Worm (Caenorhabditis elegans) whole organism, late embryonic: Measurements from ENCODE around the gene ZK616.2.
"Not testable (repeated sequence)": the region's sequence is repeated elsewhere in the genome, so short reads cannot be mapped to it uniquely, and the experiment has no call there.

Experiments
- C38D4.7 ChIP-seq: fragments of 200-800 bp; sonication (Bioruptor generic); optimal IDR thresholded peaks from 2 replicates; lab custom pipeline; 2018; ENCODE audit warnings: mild to moderate bottlenecking, missing genetic modification characterization, moderate library complexity, missing compliant biosample characterization
- F13H6.1 ChIP-seq: sonication (generic microtip); optimal IDR thresholded peaks from 2 replicates; lab custom pipeline; 2016; ENCODE audit warnings: missing genetic modification characterization, missing compliant biosample characterization
- K09A11.1 ChIP-seq: sonication (generic microtip); optimal IDR thresholded peaks from 2 replicates; lab custom pipeline; 2017; ENCODE audit warnings: antibody characterized with exemption, mild to moderate bottlenecking, missing genetic modification characterization, missing compliant biosample characterization; ENCODE audit not compliant: insufficient read depth
- T23F11.4 ChIP-seq: fragments of 200-800 bp; sonication (Bioruptor generic); optimal IDR thresholded peaks from 2 replicates; lab custom pipeline; 2018; ENCODE audit warnings: mild to moderate bottlenecking, missing genetic modification characterization, missing compliant biosample characterization
- Y22D7AL.16 ChIP-seq: sonication (generic microtip); optimal IDR thresholded peaks from 2 replicates; lab custom pipeline; 2016; ENCODE audit warnings: missing genetic modification characterization, missing compliant biosample characterization
- ceh-18 ChIP-seq: sonication (generic microtip); optimal IDR thresholded peaks from 2 replicates; lab custom pipeline; 2016; ENCODE audit warnings: missing genetic modification characterization, missing compliant biosample characterization
- ceh-2 ChIP-seq: sonication (generic microtip); optimal IDR thresholded peaks from 2 replicates; lab custom pipeline; 2016; ENCODE audit warnings: missing genotype, missing genetic modification characterization, missing compliant biosample characterization
- ceh-24 ChIP-seq: sonication (generic microtip); optimal IDR thresholded peaks from 2 replicates; lab custom pipeline; 2016; ENCODE audit warnings: mild to moderate bottlenecking, missing genetic modification characterization, missing compliant biosample characterization
- ceh-30 ChIP-seq: fragments of 150-350 bp; optimal IDR thresholded peaks from 2 replicates; lab custom pipeline; 2014; ENCODE audit warnings: missing biosample characterization, missing genetic modification characterization
- ceh-31 ChIP-seq: sonication (generic microtip); optimal IDR thresholded peaks from 2 replicates; lab custom pipeline; 2016; ENCODE audit warnings: missing genetic modification characterization, missing compliant biosample characterization
- ceh-48 ChIP-seq: sonication (generic microtip); optimal IDR thresholded peaks from 2 replicates; lab custom pipeline; 2016; ENCODE audit warnings: missing genetic modification characterization, inconsistent platforms, missing compliant biosample characterization
- ceh-6 ChIP-seq: fragments of 200-800 bp; sonication (Bioruptor generic); optimal IDR thresholded peaks from 2 replicates; lab custom pipeline; 2018; ENCODE audit warnings: mild to moderate bottlenecking, missing genetic modification characterization, missing compliant biosample characterization
- ceh-9 ChIP-seq: sonication (generic microtip); optimal IDR thresholded peaks from 2 replicates; lab custom pipeline; 2016; ENCODE audit warnings: mild to moderate bottlenecking, missing genetic modification characterization, inconsistent platforms, missing compliant biosample characterization
- che-1 ChIP-seq: sonication (generic microtip); optimal IDR thresholded peaks from 2 replicates; lab custom pipeline; 2016; ENCODE audit warnings: mild to moderate bottlenecking, missing genetic modification characterization, missing compliant biosample characterization
- dmd-4 ChIP-seq: sonication (generic microtip); optimal IDR thresholded peaks from 2 replicates; lab custom pipeline; 2016; ENCODE audit warnings: borderline replicate concordance, missing genetic modification characterization, missing compliant biosample characterization
- dve-1 ChIP-seq: sonication (generic microtip); optimal IDR thresholded peaks from 2 replicates; lab custom pipeline; 2017; ENCODE audit warnings: antibody characterized with exemption, mild to moderate bottlenecking, missing genetic modification characterization, missing compliant biosample characterization
- elt-2 ChIP-seq: sonication (generic microtip); optimal IDR thresholded peaks from 2 replicates; lab custom pipeline; 2016; ENCODE audit warnings: missing genetic modification reagents, missing genetic modification characterization, missing compliant biosample characterization
- ets-4 ChIP-seq: sonication (generic microtip); optimal IDR thresholded peaks from 2 replicates; lab custom pipeline; 2016; ENCODE audit warnings: missing genetic modification characterization, missing compliant biosample characterization
- eyg-1 ChIP-seq: sonication (generic microtip); optimal IDR thresholded peaks from 2 replicates; lab custom pipeline; 2016; ENCODE audit warnings: missing genotype, missing genetic modification characterization, missing compliant biosample characterization
- fax-1 ChIP-seq: sonication (generic microtip); optimal IDR thresholded peaks from 2 replicates; lab custom pipeline; 2016; ENCODE audit warnings: missing genotype, missing genetic modification characterization, missing compliant biosample characterization
- hlh-30 ChIP-seq: sonication (generic microtip); optimal IDR thresholded peaks from 2 replicates; lab custom pipeline; 2017; ENCODE audit warnings: antibody characterized with exemption, missing genetic modification characterization, missing compliant biosample characterization; ENCODE audit not compliant: insufficient read depth
- hlh-8 ChIP-seq: sonication (generic microtip); optimal IDR thresholded peaks from 2 replicates; lab custom pipeline; 2016; ENCODE audit warnings: missing genotype, missing genetic modification characterization, missing compliant biosample characterization
- lim-6 ChIP-seq: sonication (generic microtip); optimal IDR thresholded peaks from 2 replicates; lab custom pipeline; 2016; ENCODE audit warnings: missing genetic modification characterization, missing compliant biosample characterization
- lin-11 ChIP-seq: fragments of 200-800 bp; sonication (Bioruptor generic); optimal IDR thresholded peaks from 2 replicates; lab custom pipeline; 2018; ENCODE audit warnings: mild to moderate bottlenecking, missing genetic modification characterization, missing compliant biosample characterization
- madf-2 ChIP-seq: sonication (generic microtip); optimal IDR thresholded peaks from 2 replicates; lab custom pipeline; 2017; ENCODE audit warnings: missing genetic modification characterization, missing compliant biosample characterization
- mec-3 ChIP-seq: sonication (generic microtip); optimal IDR thresholded peaks from 2 replicates; lab custom pipeline; 2016; ENCODE audit warnings: borderline replicate concordance, missing genetic modification characterization, missing compliant biosample characterization
- nfya-1 ChIP-seq: sonication (generic microtip); optimal IDR thresholded peaks from 2 replicates; lab custom pipeline; 2017; ENCODE audit warnings: missing genetic modification characterization, mild to moderate bottlenecking, missing compliant biosample characterization, antibody characterized with exemption, moderate library complexity
- nhr-11 ChIP-seq: fragments of 150-350 bp; optimal IDR thresholded peaks from 2 replicates; lab custom pipeline; 2014; ENCODE audit warnings: missing biosample characterization, missing genetic modification characterization
- npax-4 ChIP-seq: sonication (generic microtip); optimal IDR thresholded peaks from 2 replicates; lab custom pipeline; 2016; ENCODE audit warnings: missing genetic modification characterization, missing compliant biosample characterization
- odd-2 ChIP-seq: sonication (generic microtip); optimal IDR thresholded peaks from 2 replicates; lab custom pipeline; 2017; ENCODE audit warnings: antibody characterized with exemption, mild to moderate bottlenecking, missing genetic modification characterization, missing compliant biosample characterization
- pag-3 ChIP-seq: sonication (generic microtip); optimal IDR thresholded peaks from 2 replicates; lab custom pipeline; 2016; ENCODE audit warnings: missing compliant biosample characterization, missing genetic modification characterization, borderline replicate concordance
- pat-9 ChIP-seq: fragments of 200-800 bp; sonication (Bioruptor generic); optimal IDR thresholded peaks from 2 replicates; lab custom pipeline; 2018; ENCODE audit warnings: mild to moderate bottlenecking, missing genetic modification characterization, moderate library complexity, missing compliant biosample characterization
- pax-1 ChIP-seq: fragments of 150-350 bp; optimal IDR thresholded peaks from 2 replicates; lab custom pipeline; 2014; ENCODE audit warnings: missing biosample characterization, missing genetic modification characterization
- pqm-1 ChIP-seq: sonication (generic microtip); optimal IDR thresholded peaks from 2 replicates; lab custom pipeline; 2016; ENCODE audit warnings: missing genetic modification characterization, missing compliant biosample characterization
- pros-1 ChIP-seq: fragments of 150-350 bp; optimal IDR thresholded peaks from 2 replicates; lab custom pipeline; 2014; ENCODE audit warnings: missing biosample characterization, missing genetic modification reagents, missing genetic modification characterization
- rnt-1 ChIP-seq: sonication (generic microtip); optimal IDR thresholded peaks from 2 replicates; lab custom pipeline; 2016; ENCODE audit warnings: missing genetic modification characterization, missing compliant biosample characterization
- sox-2 ChIP-seq: fragments of 200-800 bp; sonication (Bioruptor generic); IDR thresholded peaks from 2 replicates; pipeline ENCODE4 v1.3.6; 2022; ENCODE audit warnings: missing genetic modification reagents, missing genetic modification characterization, missing compliant biosample characterization
- sox-4 ChIP-seq: sonication (generic microtip); optimal IDR thresholded peaks from 2 replicates; lab custom pipeline; 2017; ENCODE audit warnings: mild to moderate bottlenecking, missing genetic modification characterization, inconsistent platforms, missing compliant biosample characterization
- tbx-2 ChIP-seq: sonication (generic microtip); optimal IDR thresholded peaks from 2 replicates; lab custom pipeline; 2016; ENCODE audit warnings: missing genetic modification characterization, missing compliant biosample characterization
- tbx-7 ChIP-seq: sonication (generic microtip); optimal IDR thresholded peaks from 2 replicates; lab custom pipeline; 2016; ENCODE audit warnings: missing genotype, missing genetic modification characterization, missing compliant biosample characterization
- ttx-3 ChIP-seq: sonication (generic microtip); optimal IDR thresholded peaks from 2 replicates; lab custom pipeline; 2016; ENCODE audit warnings: missing genetic modification reagents, missing genetic modification characterization, missing compliant biosample characterization
- unc-42 ChIP-seq: sonication (generic microtip); optimal IDR thresholded peaks from 2 replicates; lab custom pipeline; 2016; ENCODE audit warnings: missing genotype, missing genetic modification characterization, missing compliant biosample characterization
- zip-5 ChIP-seq: sonication (generic microtip); optimal IDR thresholded peaks from 2 replicates; lab custom pipeline; 2016; ENCODE audit warnings: missing genetic modification characterization, missing compliant biosample characterization

ZK616.2 gene

DNA sequence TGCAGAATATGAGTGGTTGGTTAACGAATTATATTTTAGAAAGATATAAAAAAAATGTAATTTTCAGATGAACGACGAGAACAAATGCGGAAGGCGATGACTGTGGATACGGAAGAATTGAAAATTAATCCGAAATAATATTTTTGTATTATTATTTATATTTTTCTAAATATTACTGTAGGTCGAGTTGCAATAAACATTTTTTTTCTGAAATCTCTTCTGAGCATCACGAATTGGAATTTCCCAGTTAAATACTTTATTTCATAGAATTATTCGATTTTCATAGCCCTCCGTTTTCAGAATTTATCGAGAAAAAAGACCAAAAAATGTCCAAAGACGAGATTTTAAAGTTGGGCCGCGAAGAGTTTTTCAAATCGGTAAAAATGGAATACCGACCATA is at the start of gene ZK616.2:
Gene ZK616.2 (plus strand): TSS at position 301 of the 400 bp plus-strand sequence.
- no peak for TF ChIP-seq lin-11 (tag; lab: Kevin White, UChicago)
- TF ChIP-seq ceh-2 (tag; lab: Kevin White, UChicago), result no peak
- no peak for TF ChIP-seq hlh-30 (tag; lab: Kevin White, UChicago)
- TF ChIP-seq ttx-3 (tag; lab: Kevin White, UChicago), result no peak
- no peak for TF ChIP-seq fax-1 (tag; lab: Kevin White, UChicago)
- no peak for TF ChIP-seq C38D4.7 (GFP tag; lab: Kevin White, UChicago)
- TF ChIP-seq nhr-11, result no peak

DNA sequence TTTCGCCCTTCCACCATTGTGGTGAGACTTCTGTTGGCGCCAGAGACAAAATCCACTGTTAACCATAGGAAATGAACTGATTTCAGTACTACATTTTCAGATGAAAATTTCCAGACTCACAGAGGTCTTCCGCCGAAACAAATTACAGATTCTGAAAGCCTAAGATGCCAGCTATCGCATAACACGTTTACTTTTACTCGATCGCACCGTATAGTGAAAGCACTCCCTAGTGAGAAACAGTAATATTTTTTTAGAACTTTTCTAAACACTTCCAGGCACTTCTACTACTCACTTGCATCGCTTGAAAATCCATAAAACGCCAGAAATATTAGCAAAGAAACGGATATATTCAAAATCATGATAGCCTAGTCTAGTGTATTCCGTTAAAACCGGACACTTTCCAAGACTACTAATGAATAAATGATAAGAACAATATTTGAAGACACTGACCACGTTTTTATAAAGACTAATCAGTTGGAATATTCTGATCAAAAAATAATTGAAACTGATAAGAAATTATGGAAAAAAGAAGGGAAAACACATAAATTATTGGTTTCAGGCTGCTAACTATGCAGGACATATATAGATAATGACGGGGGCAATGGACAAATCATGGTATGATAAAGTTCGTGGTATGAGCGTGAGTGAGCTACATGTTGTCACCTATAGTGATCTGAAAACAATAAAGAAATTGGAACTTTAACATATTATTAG is 47.0 kb upstream of the ZK616.2 start, which contains the start of gene gba-4:
Gene gba-4 (minus strand): TSS at position 418 of the 714 bp plus-strand sequence.
- not testable (repeated sequence) for TF ChIP-seq ttx-3 (tag; lab: Kevin White, UChicago); pqm-1 (tag; lab: Kevin White, UChicago); ceh-9

DNA sequence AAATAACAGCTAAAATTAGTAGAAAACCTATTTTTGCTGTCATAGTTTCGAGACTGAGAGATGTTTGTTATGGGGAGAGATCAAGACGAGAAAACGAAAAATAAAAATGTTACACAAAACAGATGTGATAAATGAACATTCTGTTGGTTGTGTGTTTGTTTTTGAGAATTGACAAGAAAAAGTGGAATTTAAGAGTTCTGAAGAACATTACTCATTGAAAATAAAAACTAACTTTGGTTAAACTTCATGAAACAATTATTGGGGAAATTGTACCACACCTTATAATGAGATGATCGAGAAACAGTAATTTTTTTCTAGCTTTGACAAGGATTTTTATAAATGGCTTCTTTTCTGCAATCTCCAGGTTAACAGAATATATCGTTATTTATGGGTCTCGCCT is 44.3 kb upstream of the ZK616.2 start, which contains the start of gene Y4C6B.7:
Gene Y4C6B.7 (minus strand): TSS at position 101 of the 400 bp plus-strand sequence.
- TF ChIP-seq odd-2 (tag; lab: Kevin White, UChicago) (no peak), ceh-48 (no peak), nfya-1 (tag; lab: Kevin White, UChicago) (no peak), ceh-6 (GFP tag; lab: Kevin White, UChicago) (no peak), ceh-30 (tag; lab: Kevin White, UChicago) (no peak), dve-1 (tag; lab: Kevin White, UChicago) (no peak), npax-4 (no peak), elt-2 (no peak), Y22D7AL.16 (tag; lab: Kevin White, UChicago) (no peak), tbx-7 (tag; lab: Kevin White, UChicago) (no peak), hlh-30 (tag; lab: Kevin White, UChicago) (no peak), mec-3 (no peak), sox-4 (tag; lab: Kevin White, UChicago) (no peak), T23F11.4 (GFP tag; lab: Kevin White, UChicago) (no peak), pax-1 (tag; lab: Kevin White, UChicago) (no peak), ceh-24 (tag; lab: Kevin White, UChicago) (no peak), che-1 (tag; lab: Kevin White, UChicago) (no peak), rnt-1 (tag; lab: Kevin White, UChicago) (no peak), dmd-4 (tag; lab: Kevin White, UChicago) (no peak), fax-1 (tag; lab: Kevin White, UChicago) (no peak)
- TF ChIP-seq, all 69 proteins: peak for 0

DNA sequence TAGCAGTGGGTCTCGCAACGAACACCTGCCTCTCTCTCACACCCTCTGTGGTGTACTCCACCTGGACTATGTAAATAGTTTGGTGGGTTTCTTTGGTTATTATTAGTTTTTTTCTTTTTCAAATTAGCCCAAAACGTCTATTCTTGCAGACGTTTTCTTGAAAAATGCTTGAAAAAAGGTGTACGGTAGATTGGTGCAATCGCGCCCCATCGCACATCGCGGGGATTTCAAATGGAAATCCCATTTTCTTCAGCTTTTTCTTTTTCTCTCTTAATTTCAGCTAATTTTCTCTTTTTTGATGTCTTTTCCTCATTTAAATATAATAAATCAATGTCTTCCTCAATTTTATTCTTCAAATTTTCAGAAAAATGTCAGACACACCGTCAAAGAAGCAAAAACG is 43.5 kb upstream of the ZK616.2 start, which contains the start of gene Y4C6B.1:
Gene Y4C6B.1 (plus strand): TSS at position 365 of the 400 bp plus-strand sequence.
- no peak for TF ChIP-seq ceh-18 (tag; lab: Kevin White, UChicago)
- no peak for TF ChIP-seq ceh-31 (tag; lab: Kevin White, UChicago)
- peak; percentile 24 for TF ChIP-seq ttx-3 (tag; lab: Kevin White, UChicago)
- no peak for TF ChIP-seq pros-1 (tag; lab: Kevin White, UChicago)
- no peak for TF ChIP-seq ceh-9
- peak; percentile 17 for TF ChIP-seq tbx-2 (tag; lab: Kevin White, UChicago)

DNA sequence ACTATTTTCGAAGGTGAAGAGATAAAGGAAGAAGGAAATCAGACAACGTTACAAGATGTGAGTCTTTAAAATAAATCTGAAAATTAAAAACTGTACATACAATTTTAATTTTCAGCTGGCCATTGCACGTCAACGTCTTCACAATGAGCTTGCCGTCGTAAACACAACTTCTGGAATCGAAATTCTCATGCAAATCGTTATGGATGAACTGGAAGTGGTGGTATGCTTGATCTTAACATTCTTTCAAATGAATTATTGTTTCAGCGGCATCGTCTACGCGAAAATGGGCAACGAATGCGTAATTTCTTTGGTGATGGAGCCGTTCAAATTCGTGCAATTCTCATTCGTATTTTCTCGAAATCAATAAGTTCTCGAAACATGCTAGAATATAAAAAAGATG is 43.1 kb upstream of the ZK616.2 start:
- no peak for TF ChIP-seq eyg-1 (tag; lab: Kevin White, UChicago)
- no peak for TF ChIP-seq che-1 (tag; lab: Kevin White, UChicago)
- TF ChIP-seq mec-3, result no peak
- TF ChIP-seq F13H6.1 (tag; lab: Kevin White, UChicago), result no peak
- no peak for TF ChIP-seq ttx-3 (tag; lab: Kevin White, UChicago)
- TF ChIP-seq C38D4.7 (GFP tag; lab: Kevin White, UChicago), result no peak
- TF ChIP-seq unc-42 (tag; lab: Kevin White, UChicago), result no peak
- TF ChIP-seq ets-4 (tag; lab: Kevin White, UChicago), result no peak
- no peak for TF ChIP-seq madf-2 (tag; lab: Kevin White, UChicago)
- TF ChIP-seq zip-5 (tag; lab: Kevin White, UChicago), result no peak
- TF ChIP-seq K09A11.1 (tag; lab: Kevin White, UChicago), result no peak
- TF ChIP-seq pat-9 (tag; lab: Kevin White, UChicago), result no peak
- TF ChIP-seq hlh-8 (tag; lab: Kevin White, UChicago), result no peak
- no peak for TF ChIP-seq lim-6 (tag; lab: Kevin White, UChicago)
- no peak for TF ChIP-seq pag-3
- no peak for TF ChIP-seq sox-2 (GFP tag; lab: Robert Waterston, UW)
- TF ChIP-seq fax-1 (tag; lab: Kevin White, UChicago), result no peak
